Fruit fly (Drosophila melanogaster): ENCODE results near the gene Myo95E.

Gene Myo95E

DNA sequence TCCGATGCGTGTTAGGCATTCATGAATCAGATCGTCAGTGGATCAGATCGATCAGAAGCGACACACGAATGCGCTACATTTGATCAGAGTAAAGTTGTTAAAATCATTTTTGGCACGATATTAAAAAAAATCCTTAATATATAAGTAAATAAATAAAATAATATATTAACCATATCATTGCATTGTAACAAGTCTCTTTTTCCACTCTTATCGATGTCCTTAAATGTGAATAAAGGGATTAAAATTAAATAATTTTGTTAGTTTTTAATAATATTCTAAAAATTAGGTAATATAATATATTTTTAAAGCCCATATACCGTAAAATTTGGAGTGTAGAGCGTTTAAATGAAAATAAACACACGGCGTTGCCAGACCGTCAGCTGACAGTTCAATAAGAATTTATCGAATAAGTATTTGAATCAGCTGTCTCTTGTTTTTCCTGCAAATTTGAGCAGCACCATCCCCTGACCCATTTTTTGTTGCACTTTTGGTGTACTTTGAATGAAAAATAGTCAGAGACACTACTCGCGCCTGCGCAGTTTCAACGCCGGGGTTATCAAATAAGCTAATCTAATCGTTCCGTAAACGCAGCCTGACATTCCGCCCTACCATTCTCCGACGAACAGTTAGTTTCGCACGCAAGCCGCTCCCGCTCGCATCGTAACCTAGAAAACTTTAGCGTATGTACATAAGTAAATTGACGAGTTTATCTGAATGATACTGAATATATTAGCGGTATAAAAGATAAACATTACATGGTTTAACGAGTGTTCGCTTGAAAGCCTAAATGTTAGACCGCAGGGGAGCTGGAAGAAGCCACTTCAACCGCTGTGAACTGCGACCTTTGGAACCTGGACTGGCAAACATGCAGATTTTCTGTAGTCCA is 9.1 kb downstream of the Myo95E start, which contains the start of the genes p38a and CG6178:
p38a (minus strand) TSS at position 398 of the 886 bp plus-strand sequence.
CG6178 (plus strand) TSS at position 424 of the 886 bp plus-strand sequence.
- no peak for TF ChIP-seq CTCF (optimal IDR thresholded peaks at IDR 0.05)

dm6 chr3R:24150103-24150502 is 11.2 kb downstream of the Myo95E start, which contains the start of gene p38c:
Gene p38c (minus strand): TSS chr3R:24150203.
- no peak for TF ChIP-seq CTCF (optimal IDR thresholded peaks at IDR 0.05)
- TF ChIP-seq CG8478 (optimal IDR thresholded peaks at IDR 0.05), result no peak

dm6 chr3R:24148838-24149237 is 12.5 kb downstream of the Myo95E start, which contains the start of gene Slimp:
Gene Slimp (minus strand): TSS chr3R:24148967.
- TF ChIP-seq CTCF (optimal IDR thresholded peaks at IDR 0.05), result no peak
- TF ChIP-seq CG8478 (optimal IDR thresholded peaks at IDR 0.05), result no peak

dm6 chr3R:24144542-24144941 is 16.8 kb downstream of the Myo95E start:
- TF ChIP-seq CG8478 (optimal IDR thresholded peaks at IDR 0.05) (no peak), CTCF (optimal IDR thresholded peaks at IDR 0.05) (no peak)

dm6 chr3R:24143779-24144178 is 17.5 kb downstream of the Myo95E start:
- TF ChIP-seq CTCF (optimal IDR thresholded peaks at IDR 0.05) (no peak), CG8478 (optimal IDR thresholded peaks at IDR 0.05) (no peak)

dm6 chr3R:24143372-24143771 is 17.9 kb downstream of the Myo95E start:
- TF ChIP-seq CG8478 (optimal IDR thresholded peaks at IDR 0.05) (no peak), CTCF (optimal IDR thresholded peaks at IDR 0.05) (no peak)

dm6 chr3R:24142971-24143370 is 18.3 kb downstream of the Myo95E start:
- no peak for TF ChIP-seq CG8478 (optimal IDR thresholded peaks at IDR 0.05)
- no peak for TF ChIP-seq CTCF (optimal IDR thresholded peaks at IDR 0.05)

DNA sequence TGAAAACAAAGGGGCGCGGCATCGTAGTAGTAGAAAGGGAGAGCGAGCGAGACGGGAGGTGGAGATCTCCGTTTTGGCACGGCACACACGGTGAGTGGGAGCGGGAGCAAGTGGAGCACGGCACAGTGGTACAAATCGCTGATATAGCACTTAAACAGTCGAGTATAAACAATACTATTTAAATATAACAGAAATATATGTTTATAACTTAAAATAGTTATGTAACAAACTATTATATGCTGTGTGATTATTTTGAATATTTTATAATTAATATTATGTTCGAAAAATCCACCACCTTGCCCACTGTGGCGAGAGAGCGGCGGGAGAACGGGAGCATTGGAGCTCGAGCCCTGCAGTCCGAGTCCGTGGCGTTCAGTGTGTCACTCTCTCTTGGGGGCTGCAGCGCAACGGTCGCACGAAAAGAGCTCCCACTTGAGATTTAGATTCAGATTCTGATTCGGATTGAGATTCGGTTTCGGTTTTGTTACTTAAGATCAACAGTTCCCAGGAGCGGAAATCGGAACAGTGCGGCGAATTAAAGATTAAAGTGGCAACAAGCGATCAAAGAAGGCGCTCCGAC is 20.2 kb downstream of the Myo95E start, which contains the start of gene Kal1:
Kal1 (plus strand) TSS at position 383 of the 580 bp plus-strand sequence.
- TF ChIP-seq CG8478 (optimal IDR thresholded peaks at IDR 0.05), result no peak
- no peak for TF ChIP-seq CTCF (optimal IDR thresholded peaks at IDR 0.05)

DNA sequence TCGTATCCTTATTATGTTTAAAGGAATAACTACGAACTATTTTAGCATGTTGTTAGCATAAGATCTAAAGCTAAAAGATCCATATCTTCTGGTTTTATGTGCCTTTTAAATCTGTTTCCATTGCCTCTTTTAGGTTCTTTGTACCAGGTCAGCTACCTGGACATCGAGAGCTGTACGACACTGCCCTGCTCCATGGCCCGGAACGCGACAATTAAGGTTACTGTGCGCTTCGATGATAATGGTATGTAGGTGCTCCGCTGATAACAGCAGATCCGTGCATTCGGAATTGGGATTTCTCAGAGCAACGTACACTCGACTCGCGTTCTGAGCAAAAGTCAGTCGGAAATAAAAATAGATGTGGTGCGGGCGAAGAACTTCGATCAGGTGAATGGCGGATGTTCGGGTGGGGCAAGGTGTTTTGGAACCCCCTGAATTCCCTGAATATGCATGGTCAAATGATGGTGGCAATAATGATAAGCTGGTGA is 21.6 kb downstream of the Myo95E start:
- no peak for TF ChIP-seq CTCF (optimal IDR thresholded peaks at IDR 0.05)
- no peak for TF ChIP-seq CG8478 (optimal IDR thresholded peaks at IDR 0.05)

dm6 chr3R:24138478-24139455 is 22.5 kb downstream of the Myo95E start:
- TF ChIP-seq CG8478 (optimal IDR thresholded peaks at IDR 0.05), result no peak
- no peak for TF ChIP-seq CTCF (optimal IDR thresholded peaks at IDR 0.05)

DNA sequence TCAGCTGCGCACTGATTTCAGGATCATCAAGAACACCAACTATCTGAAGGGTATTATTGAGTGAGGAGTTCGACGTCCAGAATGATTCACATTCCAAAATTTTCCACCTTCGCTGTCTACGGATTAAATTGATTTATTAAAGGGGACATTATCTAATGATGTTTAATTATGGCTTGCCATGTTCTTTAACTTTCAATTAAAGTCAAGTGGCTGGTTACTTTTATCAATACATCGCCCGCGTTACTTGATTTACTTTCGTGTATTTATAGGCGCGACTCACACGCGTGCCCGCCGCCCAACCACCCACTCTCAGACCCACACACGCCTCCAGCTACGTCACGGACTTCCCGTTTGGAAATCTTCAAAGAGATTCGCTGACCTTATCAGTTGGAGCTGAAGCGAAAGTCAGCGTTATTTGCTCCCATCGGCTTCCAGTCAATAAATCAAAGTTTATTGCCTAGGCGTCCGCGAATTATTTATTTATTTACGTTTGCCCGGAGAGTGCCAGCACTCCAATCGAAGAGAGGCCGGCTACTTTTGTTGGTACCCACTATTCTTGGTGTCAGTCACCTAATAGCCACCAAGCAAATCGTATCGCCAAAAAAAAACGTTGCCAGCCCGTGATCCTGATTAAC is 23.9 kb downstream of the Myo95E start, which contains the start of gene Npc2f:
Npc2f (plus strand) TSS at position 585 of the 635 bp plus-strand sequence.
- no peak for TF ChIP-seq CTCF (optimal IDR thresholded peaks at IDR 0.05)
- no peak for TF ChIP-seq CG8478 (optimal IDR thresholded peaks at IDR 0.05)

DNA sequence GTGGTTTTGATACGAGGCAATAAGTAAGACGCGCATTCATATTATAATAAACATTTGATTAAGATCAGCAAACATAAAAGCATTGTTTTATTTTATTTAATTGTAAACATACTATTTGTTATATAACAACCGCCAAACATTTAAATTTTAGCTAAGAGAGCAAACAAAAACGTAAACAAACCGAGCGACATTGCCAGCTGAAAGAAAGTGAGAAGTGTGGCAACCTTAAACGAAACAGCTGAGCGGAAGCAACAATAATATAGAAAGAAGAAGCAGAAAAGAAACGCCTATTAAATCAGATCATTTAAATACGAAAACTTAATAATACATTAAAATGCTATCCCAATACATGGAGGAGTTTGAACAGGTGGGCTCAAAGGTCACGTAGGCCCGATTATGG is 26.7 kb downstream of the Myo95E start, which contains the start of gene Sec10:
Sec10 (plus strand) TSS at position 252 of the 400 bp plus-strand sequence.
- TF ChIP-seq CTCF (optimal IDR thresholded peaks at IDR 0.05) (no peak), CG8478 (optimal IDR thresholded peaks at IDR 0.05) (no peak)

dm6 chr3R:24130080-24130479 is 31.2 kb downstream of the Myo95E start, which contains the start of the genes GatB and Tsc1:
Gene GatB (minus strand): TSS chr3R:24130255.
Gene Tsc1 (plus strand): TSS chr3R:24130307.
- TF ChIP-seq CTCF (optimal IDR thresholded peaks at IDR 0.05), result peak in 1 of 2 experiments; percentile 12
- TF ChIP-seq CG8478 (optimal IDR thresholded peaks at IDR 0.05), result no peak

DNA sequence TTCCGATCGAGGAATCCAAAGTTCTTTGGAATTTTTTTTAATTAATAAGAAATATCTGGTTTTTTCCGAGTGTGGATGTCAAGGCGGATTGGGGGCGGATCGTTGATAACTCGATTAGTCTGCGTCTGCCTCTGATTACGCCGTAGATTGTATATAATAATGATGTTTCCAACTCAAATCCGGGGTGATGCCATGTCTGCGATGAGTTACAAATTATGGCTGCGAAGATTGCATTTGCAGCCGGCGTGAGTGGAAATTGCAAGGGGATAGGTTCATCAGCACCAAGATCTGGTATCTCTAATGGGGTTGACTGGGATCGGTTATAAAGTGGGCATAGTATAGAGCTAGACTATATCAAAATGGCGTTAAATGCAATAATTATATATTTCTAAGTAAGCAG is 38.9 kb downstream of the Myo95E start:
- TF ChIP-seq CG8478 (optimal IDR thresholded peaks at IDR 0.05), result no peak
- TF ChIP-seq CTCF (optimal IDR thresholded peaks at IDR 0.05), result no peak
